Worm (Caenorhabditis elegans) whole organism, young adult: ENCODE results near the gene evl-14.

ENCODE experiments used
- B0261.1 ChIP-seq: sonication (generic microtip); optimal IDR thresholded peaks from 2 replicates; lab custom pipeline; 2016; ENCODE audit warnings: mild to moderate bottlenecking, missing genetic modification characterization, moderate library complexity, missing compliant biosample characterization
- C17E4.6 ChIP-seq: fragments of 200-800 bp; sonication (Bioruptor generic); IDR thresholded peaks from 2 replicates; pipeline ENCODE4 v1.3.6; 2022; ENCODE audit warnings: missing genetic modification reagents, missing genetic modification characterization, missing compliant biosample characterization
- F10E7.11 ChIP-seq: sonication (generic microtip); optimal IDR thresholded peaks from 2 replicates; lab custom pipeline; 2017; ENCODE audit warnings: mild to moderate bottlenecking, missing genetic modification characterization, moderate library complexity, missing compliant biosample characterization
- Y79H2A.3 ChIP-seq: fragments of 200-800 bp; sonication (Bioruptor generic); conservative IDR thresholded peaks from 2 replicates; pipeline ENCODE4 v1.3.6; 2022; ENCODE audit warnings: missing genetic modification reagents, missing genetic modification characterization, missing compliant biosample characterization
- aptf-3 ChIP-seq: fragments of 200-800 bp; sonication (Bioruptor generic); IDR thresholded peaks from 2 replicates; pipeline ENCODE4 v1.3.6; 2022; ENCODE audit warnings: missing genetic modification characterization, missing compliant biosample characterization
- cebp-1 ChIP-seq, 2 experiments: fragments of 200-800 bp in 1 of 2; sonication (Bioruptor generic) in 1 of 2; sonication (generic microtip) in 1 of 2; IDR thresholded peaks in 1 of 2; optimal IDR thresholded peaks in 1 of 2; 2 replicates each; pipeline versions ENCODE4 v1.3.6 to Lab custom; 2017 to 2022; ENCODE audit warnings: missing compliant biosample characterization in 2 of 2, missing genetic modification characterization in 2 of 2, mild to moderate bottlenecking in 1 of 2, missing genetic modification reagents in 1 of 2, moderate library complexity in 1 of 2
- ceh-79 ChIP-seq: sonication (generic microtip); optimal IDR thresholded peaks from 2 replicates; lab custom pipeline; 2017; ENCODE audit warnings: mild to moderate bottlenecking, missing genetic modification characterization, missing compliant biosample characterization
- die-1 ChIP-seq: sonication (generic microtip); optimal IDR thresholded peaks from 2 replicates; lab custom pipeline; 2016; ENCODE audit warnings: missing genotype, mild to moderate bottlenecking, missing genetic modification characterization, missing compliant biosample characterization
- dox-1 ChIP-seq: fragments of 200-800 bp; sonication (Bioruptor generic); IDR thresholded peaks from 2 replicates; pipeline ENCODE4 v1.3.6; 2022; ENCODE audit warnings: missing genetic modification reagents, missing genetic modification characterization, missing compliant biosample characterization
- him-1 ChIP-seq: sonication (generic microtip); optimal IDR thresholded peaks from 2 replicates; lab custom pipeline; 2016; ENCODE audit warnings: missing genotype, missing genetic modification reagents, missing genetic modification characterization, missing compliant biosample characterization
- hmg-1.2 ChIP-seq: fragments of 200-800 bp; sonication (Bioruptor generic); IDR thresholded peaks from 2 replicates; pipeline ENCODE4 v1.3.6; 2022; ENCODE audit warnings: missing genetic modification reagents, missing genetic modification characterization, missing compliant biosample characterization
- hrde-1 ChIP-seq: sonication (generic microtip); optimal IDR thresholded peaks from 2 replicates; lab custom pipeline; 2016; ENCODE audit warnings: missing genetic modification characterization, mild to moderate bottlenecking, missing compliant biosample characterization, moderate library complexity, missing genotype, missing genetic modification reagents, borderline replicate concordance
- lag-1 ChIP-seq: fragments of 200-800 bp; sonication (Bioruptor generic); IDR thresholded peaks from 2 replicates; pipeline ENCODE4 v1.3.6; 2022; ENCODE audit warnings: missing genetic modification reagents, missing genetic modification characterization, missing compliant biosample characterization
- lin-26 ChIP-seq: fragments of 200-800 bp; sonication (Bioruptor generic); IDR thresholded peaks from 2 replicates; pipeline ENCODE4 v1.3.6; 2022; ENCODE audit warnings: missing genetic modification reagents, missing genetic modification characterization, missing compliant biosample characterization
- lin-35 ChIP-seq, 3 experiments: fragments of 150-350 bp in 2 of 3; sonication (generic microtip) in 1 of 3; optimal IDR thresholded peaks; 2 replicates each; lab custom pipeline; 2014 to 2018; ENCODE audit warnings: missing biosample characterization in 3 of 3, missing genetic modification characterization in 3 of 3, missing genetic modification reagents in 3 of 3
- lin-40 ChIP-seq: sonication (generic microtip); optimal IDR thresholded peaks from 2 replicates; lab custom pipeline; 2016; ENCODE audit warnings: missing genetic modification characterization, mild to moderate bottlenecking, missing compliant biosample characterization, missing genotype, missing genetic modification reagents
- madf-3 ChIP-seq: fragments of 200-800 bp; sonication (Bioruptor generic); IDR thresholded peaks from 2 replicates; pipeline ENCODE4 v1.3.6; 2022; ENCODE audit warnings: missing genetic modification reagents, missing genetic modification characterization, missing compliant biosample characterization
- madf-8 ChIP-seq: fragments of 200-800 bp; sonication (Bioruptor generic); conservative IDR thresholded peaks from 2 replicates; pipeline ENCODE4 v1.3.6; 2022; ENCODE audit warnings: missing genetic modification reagents, missing genetic modification characterization, missing compliant biosample characterization
- mcd-1 ChIP-seq: fragments of 200-800 bp; sonication (Bioruptor generic); IDR thresholded peaks from 2 replicates; pipeline ENCODE4 v1.3.6; 2022; ENCODE audit warnings: missing genetic modification reagents, missing genetic modification characterization, missing compliant biosample characterization
- mel-28 ChIP-seq: sonication (generic microtip); optimal IDR thresholded peaks from 2 replicates; lab custom pipeline; 2016; ENCODE audit warnings: borderline replicate concordance, mild to moderate bottlenecking, missing genetic modification characterization, missing compliant biosample characterization
- mxl-1 ChIP-seq: sonication (generic microtip); optimal IDR thresholded peaks from 2 replicates; lab custom pipeline; 2016; ENCODE audit warnings: missing genetic modification characterization, missing compliant biosample characterization
- nfya-1 ChIP-seq: sonication (generic microtip); optimal IDR thresholded peaks from 2 replicates; lab custom pipeline; 2017; ENCODE audit warnings: antibody characterized with exemption, missing compliant biosample characterization, missing genetic modification characterization, borderline replicate concordance; ENCODE audit not compliant: insufficient read depth
- nfyb-1 ChIP-seq: fragments of 200-800 bp; sonication (Bioruptor generic); IDR thresholded peaks from 2 replicates; pipeline ENCODE4 v1.3.6; 2022; ENCODE audit warnings: missing genetic modification reagents, missing genetic modification characterization, missing compliant biosample characterization
- nhr-179 ChIP-seq: sonication (generic microtip); optimal IDR thresholded peaks from 2 replicates; lab custom pipeline; 2016; ENCODE audit warnings: mild to moderate bottlenecking, missing genetic modification characterization, missing compliant biosample characterization
- nhr-80 ChIP-seq: sonication (generic microtip); optimal IDR thresholded peaks from 2 replicates; lab custom pipeline; 2016; ENCODE audit warnings: missing genetic modification characterization, missing compliant biosample characterization
- rpc-1 ChIP-seq, 2 experiments: fragments of 150-350 bp in 1 of 2; sonication (generic microtip) in 1 of 2; optimal IDR thresholded peaks; 2 replicates each; lab custom pipeline; 2014 to 2018; ENCODE audit warnings: missing biosample characterization in 1 of 2, missing genetic modification characterization in 1 of 2, missing genetic modification reagents in 1 of 2, missing genotype in 1 of 2
- sdz-38 ChIP-seq: sonication (generic microtip); optimal IDR thresholded peaks from 2 replicates; lab custom pipeline; 2016; ENCODE audit warnings: missing genotype, missing genetic modification characterization, missing compliant biosample characterization
- snpc-1.3 ChIP-seq: sonication (generic microtip); optimal IDR thresholded peaks from 2 replicates; lab custom pipeline; 2017; ENCODE audit warnings: missing genetic modification characterization, mild to moderate bottlenecking, missing compliant biosample characterization, antibody characterized with exemption, moderate library complexity, missing genotype, missing genetic modification reagents; ENCODE audit not compliant: insufficient read depth
- sptf-2 ChIP-seq: fragments of 200-800 bp; sonication (Bioruptor generic); optimal IDR thresholded peaks from 2 replicates; lab custom pipeline; 2018; ENCODE audit warnings: mild to moderate bottlenecking, missing genetic modification characterization, missing compliant biosample characterization
- zfh-2 ChIP-seq: fragments of 200-800 bp; sonication (Bioruptor generic); conservative IDR thresholded peaks from 2 replicates; pipeline ENCODE4 v1.3.6; 2022; ENCODE audit warnings: missing genetic modification reagents, missing genetic modification characterization, missing compliant biosample characterization

Gene evl-14

ce11 chrIII:4335614-4336013 lies 22.7 kb upstream of the evl-14 start:
- no peak for TF ChIP-seq die-1 (tag; lab: Kevin White, UChicago)
- TF ChIP-seq mel-28 (tag; lab: Kevin White, UChicago): no peak
- TF ChIP-seq B0261.1 (tag; lab: Kevin White, UChicago): no peak
- no peak for TF ChIP-seq cebp-1 (GFP tag; IDR thresholded peaks at IDR 0.05; lab: Robert Waterston, UW)
- TF ChIP-seq cebp-1 (tag; optimal IDR thresholded peaks at IDR 0.05; lab: Kevin White, UChicago): peak; percentile 34
- peak; percentile 87 for TF ChIP-seq zfh-2 (GFP tag; lab: Robert Waterston, UW)
- no peak for TF ChIP-seq mcd-1 (GFP tag; lab: Robert Waterston, UW)
- TF ChIP-seq madf-8 (GFP tag; lab: Robert Waterston, UW): no peak
- peak; percentile 26 for TF ChIP-seq lin-40
- TF ChIP-seq Y79H2A.3 (GFP tag; lab: Robert Waterston, UW): no peak
- no peak for TF ChIP-seq him-1
- TF ChIP-seq hmg-1.2: peak; percentile 59; the same call in 1 of the 2 replicates
- peak in 1 of 3 experiments; percentile 28 for TF ChIP-seq lin-35 (GFP tag; optimal IDR thresholded peaks at IDR 0.05; lab: Kevin White, UChicago)
- TF ChIP-seq, all 124 proteins: peak for 5

DNA sequence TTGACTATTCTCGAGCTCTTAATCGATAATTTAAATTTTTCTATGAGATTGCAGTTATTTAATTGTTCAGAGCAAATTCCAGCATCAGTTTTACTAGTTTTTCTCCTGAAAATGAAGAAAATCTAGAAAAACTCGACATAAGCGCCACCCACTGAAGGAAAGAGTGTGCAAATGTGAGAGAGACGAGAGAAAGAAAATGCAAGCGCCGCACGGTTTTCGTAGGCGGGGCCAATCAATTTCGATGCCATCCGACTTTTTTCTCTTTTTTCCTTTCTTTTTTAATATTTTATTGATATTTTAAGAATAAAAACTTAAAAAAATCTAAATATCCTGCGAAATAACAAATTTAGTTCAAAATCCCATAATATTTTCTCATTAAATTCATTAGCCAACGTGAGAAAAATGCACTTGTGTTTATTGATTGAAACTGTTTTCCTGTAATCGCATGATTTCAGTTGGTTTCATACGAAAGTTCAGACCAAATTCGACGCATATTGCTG lies 19.7 kb upstream of the evl-14 start, which contains the start of gene cdk-12:
TSS of gene cdk-12 (plus strand) at position 450 of the 500 bp plus-strand sequence.
- TF ChIP-seq snpc-1.3 (peak; percentile 60), nhr-80 (tag; lab: Kevin White, UChicago) (peak; percentile 7), hmg-1.2 (peak; percentile 93), F10E7.11 (tag; lab: Kevin White, UChicago) (no peak), hrde-1 (tag; lab: Kevin White, UChicago) (no peak), dox-1 (peak; percentile 37; the same call in 1 of the 2 replicates)

DNA sequence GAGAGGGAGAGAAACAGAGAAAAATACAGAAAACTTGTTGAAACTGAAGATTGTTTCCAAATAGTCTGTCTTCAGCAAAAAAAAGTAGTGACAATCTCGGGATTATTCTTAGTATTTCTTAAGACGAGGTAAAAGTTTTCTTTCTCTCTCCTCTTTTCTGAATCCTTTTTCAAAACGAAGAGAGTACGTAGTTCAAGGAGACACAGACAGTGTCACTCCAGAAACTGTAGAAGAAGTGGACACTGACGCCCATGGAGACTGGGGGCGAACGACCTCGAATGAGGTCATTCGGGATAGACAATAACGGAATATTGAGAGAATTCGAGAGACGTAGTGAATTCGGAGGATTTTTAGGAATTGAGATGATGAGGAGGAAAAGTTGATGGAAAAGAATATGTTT lies 18.1 kb upstream of the evl-14 start, which contains the start of gene gly-6:
TSS of gene gly-6 (minus strand) at position 245 of the 400 bp plus-strand sequence.
- TF ChIP-seq lag-1 (no peak), sptf-2 (GFP tag; lab: Kevin White, UChicago) (no peak), dox-1 (no peak), cebp-1 (GFP tag; IDR thresholded peaks at IDR 0.05; lab: Robert Waterston, UW) (no peak), cebp-1 (tag; optimal IDR thresholded peaks at IDR 0.05; lab: Kevin White, UChicago) (no peak)

- TF ChIP-seq nhr-179 (tag; lab: Kevin White, UChicago) (no peak), nfyb-1 (GFP tag; lab: Robert Waterston, UW) (peak; percentile 56; the same call in 1 of the 2 replicates)
Observed at ce11 chrIII:4328208-4328987, 15.5 kb upstream of the evl-14 start.

DNA sequence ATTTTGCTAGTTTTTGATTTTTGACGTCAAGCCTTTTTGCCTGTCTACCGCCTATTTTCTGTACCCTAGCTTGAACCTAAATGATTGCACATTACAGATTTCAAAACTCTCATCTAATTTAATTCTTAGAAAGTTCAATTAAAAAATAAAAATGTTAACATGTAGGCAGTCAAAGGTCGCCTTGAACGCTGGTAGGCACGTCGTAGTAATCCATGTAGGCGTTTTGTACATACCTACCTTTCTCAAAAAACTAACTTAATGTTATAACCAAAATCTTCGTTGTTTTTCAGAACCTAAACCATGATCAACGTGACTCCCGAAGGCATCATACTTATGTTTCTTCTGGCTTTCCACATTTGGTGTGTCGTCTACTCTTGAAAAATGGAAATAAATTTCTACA lies 10.9 kb upstream of the evl-14 start, which contains the start of gene H38K22.9:
TSS of gene H38K22.9 (plus strand) at position 301 of the 400 bp plus-strand sequence.
- TF ChIP-seq ceh-79 (tag; lab: Kevin White, UChicago) (no peak), C17E4.6 (GFP tag; lab: Robert Waterston, UW) (no peak), cebp-1 (GFP tag; IDR thresholded peaks at IDR 0.05; lab: Robert Waterston, UW) (no peak), cebp-1 (tag; optimal IDR thresholded peaks at IDR 0.05; lab: Kevin White, UChicago) (no peak), dox-1 (no peak), mxl-1 (tag; lab: Kevin White, UChicago) (no peak), rpc-1 (optimal IDR thresholded peaks at IDR 0.05; lab: Kevin White, UChicago) (no peak), rpc-1 (tag; optimal IDR thresholded peaks at IDR 0.05; lab: Kevin White, UChicago) (no peak), aptf-3 (GFP tag; lab: Robert Waterston, UW) (no peak), sdz-38 (tag; lab: Kevin White, UChicago) (no peak), lin-26 (GFP tag; lab: Robert Waterston, UW) (no peak), nfya-1 (tag; lab: Kevin White, UChicago) (no peak), madf-3 (no peak)
